Fruit fly (Drosophila melanogaster) whole organism, pupa: ENCODE measurements around the gene TotB.

Source experiments
- CG10348 ChIP-seq: fragments of 200-800 bp; sonication (Bioruptor generic); IDR thresholded peaks from 2 replicates; pipeline ENCODE4 v1.3.6; 2022; ENCODE audit warnings: missing biosample characterization, missing genetic modification characterization
- CG12605 ChIP-seq: fragments of 200-800 bp; sonication (Bioruptor generic); IDR thresholded peaks from 2 replicates; pipeline ENCODE4 v1.3.6; 2022; ENCODE audit warnings: missing biosample characterization, missing genetic modification characterization
- CG13204 ChIP-seq: fragments of 200-800 bp; sonication (Bioruptor generic); optimal IDR thresholded peaks from 2 replicates; lab custom pipeline; 2018; ENCODE audit warnings: missing biosample characterization, mild to moderate bottlenecking, missing genetic modification characterization, moderate library complexity
- CG14655 ChIP-seq: fragments of 200-800 bp; sonication (Bioruptor generic); optimal IDR thresholded peaks from 3 replicates; lab custom pipeline; 2017; ENCODE audit warnings: mild to moderate bottlenecking, missing biosample characterization, missing genetic modification reagents, missing genetic modification characterization
- CG15710 ChIP-seq: fragments of 200-800 bp; sonication (Bioruptor generic); optimal IDR thresholded peaks from 2 replicates; lab custom pipeline; 2018; ENCODE audit warnings: missing biosample characterization, mild to moderate bottlenecking, missing genetic modification characterization, moderate library complexity
- CG17806 ChIP-seq: fragments of 200-800 bp; sonication (Bioruptor generic); optimal IDR thresholded peaks from 2 replicates; lab custom pipeline; 2018; ENCODE audit warnings: missing biosample characterization, mild to moderate bottlenecking, missing genetic modification characterization, moderate library complexity
- CG32121 ChIP-seq: fragments of 200-800 bp; sonication (Bioruptor generic); IDR thresholded peaks from 2 replicates; pipeline ENCODE4 v1.3.6; 2022; ENCODE audit warnings: missing biosample characterization, missing genetic modification characterization
- CG34367 ChIP-seq: fragments of 200-800 bp; sonication (Bioruptor generic); optimal IDR thresholded peaks from 2 replicates; lab custom pipeline; 2018; ENCODE audit warnings: missing biosample characterization, mild to moderate bottlenecking, missing genetic modification characterization
- CG4496 ChIP-seq: fragments of 200-800 bp; sonication (Bioruptor generic); IDR thresholded peaks from 3 replicates; pipeline ENCODE4 v1.3.6; 2022; ENCODE audit warnings: missing biosample characterization, missing genetic modification characterization
- CG8159 ChIP-seq: fragments of 200-800 bp; sonication (Bioruptor generic); optimal IDR thresholded peaks from 3 replicates; lab custom pipeline; 2018; ENCODE audit warnings: missing biosample characterization, mild to moderate bottlenecking, missing genetic modification characterization, moderate library complexity
- CG8301 ChIP-seq: fragments of 200-800 bp; sonication (Bioruptor generic); optimal IDR thresholded peaks from 2 replicates; lab custom pipeline; 2018; ENCODE audit warnings: missing biosample characterization, mild to moderate bottlenecking, missing genetic modification characterization
- CG9948 ChIP-seq: fragments of 200-800 bp; sonication (Bioruptor generic); optimal IDR thresholded peaks from 2 replicates; lab custom pipeline; 2018; ENCODE audit warnings: missing biosample characterization, mild to moderate bottlenecking, missing genetic modification characterization, moderate library complexity
- D1 ChIP-seq: fragments of 200-800 bp; sonication (Bioruptor generic); optimal IDR thresholded peaks from 2 replicates; lab custom pipeline; 2018; ENCODE audit warnings: missing biosample characterization, mild to moderate bottlenecking, missing genetic modification characterization, moderate library complexity
- EcR ChIP-seq: fragments of 200-800 bp; sonication (Bioruptor generic); optimal IDR thresholded peaks from 3 replicates; lab custom pipeline; 2019; ENCODE audit warnings: missing biosample characterization, missing genetic modification characterization, mild to moderate bottlenecking, moderate library complexity, missing genetic modification reagents
- Ets98B ChIP-seq: fragments of 200-800 bp; sonication (Bioruptor generic); IDR thresholded peaks from 2 replicates; pipeline ENCODE4 v1.3.6; 2022; ENCODE audit warnings: missing biosample characterization, missing genetic modification characterization
- Pif1A ChIP-seq: fragments of 200-800 bp; sonication (Bioruptor generic); optimal IDR thresholded peaks from 3 replicates; lab custom pipeline; 2016; ENCODE audit warnings: missing biosample characterization, missing genetic modification characterization
- Pif1B ChIP-seq: fragments of 200-800 bp; sonication (Bioruptor generic); optimal IDR thresholded peaks from 3 replicates; lab custom pipeline; 2016; ENCODE audit warnings: missing biosample characterization, missing genetic modification characterization
- Snoo ChIP-seq: fragments of 200-800 bp; sonication (Bioruptor generic); optimal IDR thresholded peaks from 3 replicates; lab custom pipeline; 2017; ENCODE audit warnings: missing biosample characterization, mild to moderate bottlenecking, missing genetic modification characterization, inconsistent platforms
- fd96Ca ChIP-seq: fragments of 200-800 bp; sonication (Bioruptor generic); IDR thresholded peaks from 3 replicates; pipeline ENCODE4 v1.3.6; 2022; ENCODE audit warnings: missing biosample characterization, missing genetic modification characterization
- gl ChIP-seq: fragments of 200-800 bp; sonication (Bioruptor generic); optimal IDR thresholded peaks from 2 replicates; lab custom pipeline; 2018; ENCODE audit warnings: missing biosample characterization, mild to moderate bottlenecking, missing genetic modification characterization
- rn ChIP-seq: fragments of 200-800 bp; sonication (Bioruptor generic); IDR thresholded peaks from 2 replicates; pipeline ENCODE4 v1.3.6; 2022; ENCODE audit warnings: missing biosample characterization, missing genetic modification characterization

TotB gene

dm6 chr3R:20873638-20874037 lies at the start of gene TotB:
TotB (plus strand) TSS chr3R:20873938.
- TF ChIP-seq gl, result no peak
- no peak for TF ChIP-seq rn (GFP tag; lab: Robert Waterston, UW)
- TF ChIP-seq CG4496 (GFP tag; lab: Robert Waterston, UW), result no peak
- no peak for TF ChIP-seq CG9948 (tag; lab: Kevin White, UChicago)
- no peak for TF ChIP-seq CG17806 (tag; lab: Kevin White, UChicago)

- TF ChIP-seq CG9948 (tag; lab: Kevin White, UChicago), result no peak
- no peak for TF ChIP-seq rn (GFP tag; lab: Robert Waterston, UW)
- TF ChIP-seq gl, result no peak
- TF ChIP-seq CG15710 (tag; lab: Kevin White, UChicago), result no peak
- TF ChIP-seq fd96Ca (GFP tag; lab: Robert Waterston, UW), result no peak
- TF ChIP-seq Snoo (tag; lab: Kevin White, UChicago), result no peak
- TF ChIP-seq CG8301, result no peak
- TF ChIP-seq Ets98B (GFP tag; lab: Robert Waterston, UW), result no peak
- TF ChIP-seq CG14655 (GFP tag; lab: Kevin White, UChicago), result no peak
- no peak for TF ChIP-seq D1 (tag; lab: Kevin White, UChicago)
- no peak for TF ChIP-seq Pif1B (GFP tag; lab: Kevin White, UChicago)
- TF ChIP-seq CG10348, result no peak
- no peak for TF ChIP-seq CG34367 (tag; lab: Kevin White, UChicago)
- no peak for TF ChIP-seq CG17806 (tag; lab: Kevin White, UChicago)
- no peak for TF ChIP-seq CG4496 (GFP tag; lab: Robert Waterston, UW)
- no peak for TF ChIP-seq CG32121
- TF ChIP-seq Pif1A (GFP tag; lab: Kevin White, UChicago), result no peak
- TF ChIP-seq CG13204, result no peak
- no peak for TF ChIP-seq EcR (GFP tag; lab: Kevin White, UChicago)
- no peak for TF ChIP-seq CG12605 (GFP tag; lab: Robert Waterston, UW)
Measured at dm6 chr3R:20826929-20827328, 46.8 kb upstream of the TotB start.

dm6 chr3R:20828520-20829415 lies 45.0 kb upstream of the TotB start:
- TF ChIP-seq EcR (GFP tag; lab: Kevin White, UChicago), result peak; percentile 96
- no peak for TF ChIP-seq CG34367 (tag; lab: Kevin White, UChicago)
- no peak for TF ChIP-seq Pif1B (GFP tag; lab: Kevin White, UChicago)
- TF ChIP-seq CG12605 (GFP tag; lab: Robert Waterston, UW), result 0 out of 2 replicates have a peak, but pooled peaks have one; percentile 25
- TF ChIP-seq CG13204, result peak; percentile 81
- TF ChIP-seq CG9948 (tag; lab: Kevin White, UChicago), result no peak

- peak; percentile 78 for TF ChIP-seq CG13204
- no peak for TF ChIP-seq rn (GFP tag; lab: Robert Waterston, UW)
- TF ChIP-seq gl, result no peak
- TF ChIP-seq EcR (GFP tag; lab: Kevin White, UChicago), result peak; percentile 45
- no peak for TF ChIP-seq Pif1A (GFP tag; lab: Kevin White, UChicago)
- TF ChIP-seq fd96Ca (GFP tag; lab: Robert Waterston, UW), result peak; percentile 72; the same call in 2 of the 3 replicates
- TF ChIP-seq Snoo (tag; lab: Kevin White, UChicago), result peak; percentile 8
- no peak for TF ChIP-seq CG10348
- TF ChIP-seq Ets98B (GFP tag; lab: Robert Waterston, UW), result peak; percentile 67
- no peak for TF ChIP-seq CG8301
- TF ChIP-seq D1 (tag; lab: Kevin White, UChicago), result no peak
- TF ChIP-seq CG8159, result no peak
- peak; percentile 65 for TF ChIP-seq CG4496 (GFP tag; lab: Robert Waterston, UW)
- TF ChIP-seq CG32121, result 0 out of 2 replicates have a peak, but pooled peaks have one; percentile 30
- no peak for TF ChIP-seq CG14655 (GFP tag; lab: Kevin White, UChicago)
Measured at dm6 chr3R:20829416-20830131, 44.2 kb upstream of the TotB start.

dm6 chr3R:20830153-20830695 lies 43.5 kb upstream of the TotB start, which contains the start of gene Adss:
Adss (minus strand) TSS chr3R:20830580.
- TF ChIP-seq CG12605 (GFP tag; lab: Robert Waterston, UW) (peak; percentile 30; the same call in 1 of the 2 replicates), CG10348 (no peak), rn (GFP tag; lab: Robert Waterston, UW) (no peak), CG4496 (GFP tag; lab: Robert Waterston, UW) (peak; percentile 57; the same call in 2 of the 3 replicates), fd96Ca (GFP tag; lab: Robert Waterston, UW) (peak; percentile 36; the same call in 1 of the 3 replicates)
- TF ChIP-seq, all 21 proteins: peak for 3

dm6 chr3R:20830963-20831362 lies 42.8 kb upstream of the TotB start, which contains the start of gene CG31223:
CG31223 (plus strand) TSS chr3R:20831127.
- TF ChIP-seq CG32121 (no peak), Snoo (tag; lab: Kevin White, UChicago) (no peak), CG9948 (tag; lab: Kevin White, UChicago) (no peak), CG34367 (tag; lab: Kevin White, UChicago) (no peak), CG4496 (GFP tag; lab: Robert Waterston, UW) (no peak), CG12605 (GFP tag; lab: Robert Waterston, UW) (no peak)
- TF ChIP-seq, all 21 proteins: peak for 0
